Worm (Caenorhabditis elegans) whole organism, young adult: Measurements from ENCODE around the gene C28H8.7.

Source experiments
- Y67H2A.10 ChIP-seq: fragments of 200-800 bp; sonication (Bioruptor generic); conservative IDR thresholded peaks from 2 replicates; pipeline ENCODE4 v1.3.6; 2022; ENCODE audit warnings: missing genetic modification reagents, missing genetic modification characterization, missing compliant biosample characterization
- ceh-27 ChIP-seq: fragments of 200-800 bp; sonication (Bioruptor generic); optimal IDR thresholded peaks from 2 replicates; lab custom pipeline; 2018; ENCODE audit warnings: mild to moderate bottlenecking, missing genetic modification characterization, moderate library complexity, missing compliant biosample characterization
- nhr-120 ChIP-seq: fragments of 200-800 bp; sonication (Bioruptor generic); IDR thresholded peaks from 2 replicates; pipeline ENCODE4 v1.3.6; 2022; ENCODE audit warnings: missing genetic modification characterization, missing compliant biosample characterization

- TF ChIP-seq ceh-27 = no peak
- no peak for TF ChIP-seq nhr-120
- no peak for TF ChIP-seq Y67H2A.10 (GFP tag; lab: Robert Waterston, UW)
Measured at ce11 chrIII:5884459-5884858, 2.3 kb downstream of the C28H8.7 start.
